Fruit fly (Drosophila melanogaster) whole organism, embryonic: ENCODE results near the gene mbt.

Source experiments
- Abd-B ChIP-seq: fragments of 200-800 bp; sonication (Bioruptor generic); optimal IDR thresholded peaks from 2 replicates; lab custom pipeline; 2018; ENCODE audit warnings: missing biosample characterization, mild to moderate bottlenecking, missing genetic modification characterization, moderate library complexity
- Ada2b ChIP-seq: fragments of 200-800 bp; sonication (Bioruptor generic); IDR thresholded peaks from 2 replicates; pipeline ENCODE4 v1.3.6; 2022; ENCODE audit warnings: missing biosample characterization, missing genetic modification characterization
- Asciz ChIP-seq: fragments of 200-800 bp; sonication (Bioruptor generic); optimal IDR thresholded peaks from 2 replicates; lab custom pipeline; 2017; ENCODE audit warnings: missing biosample characterization, mild to moderate bottlenecking, missing genetic modification characterization, missing genetic modification reagents
- BEAF-32 ChIP-seq: fragments of 200-800 bp; sonication (Bioruptor generic); optimal IDR thresholded peaks from 3 replicates; lab custom pipeline; 2017; ENCODE audit warnings: missing biosample characterization, missing genetic modification characterization, mild to moderate bottlenecking, moderate library complexity, missing genetic modification reagents
- Bteb2 ChIP-seq: fragments of 200-800 bp; sonication (Bioruptor generic); optimal IDR thresholded peaks from 2 replicates; lab custom pipeline; 2016; ENCODE audit warnings: missing biosample characterization, missing genetic modification characterization
- CG10321 ChIP-seq: fragments of 200-800 bp; sonication (Bioruptor generic); IDR thresholded peaks from 2 replicates; pipeline ENCODE4 v1.3.6; 2022; ENCODE audit warnings: missing biosample characterization, missing genetic modification characterization
- CG10366 ChIP-seq: fragments of 200-800 bp; sonication (Bioruptor generic); IDR thresholded peaks from 2 replicates; pipeline ENCODE4 v1.3.6; 2022; ENCODE audit warnings: missing biosample characterization, missing genetic modification characterization
- CG12391 ChIP-seq: fragments of 200-800 bp; sonication (Bioruptor generic); optimal IDR thresholded peaks from 3 replicates; lab custom pipeline; 2018; ENCODE audit warnings: missing biosample characterization, mild to moderate bottlenecking, missing genetic modification characterization, moderate library complexity
- CG13624 ChIP-seq: fragments of 200-800 bp; sonication (Bioruptor generic); optimal IDR thresholded peaks from 2 replicates; lab custom pipeline; 2016; ENCODE audit warnings: missing biosample characterization, missing genetic modification characterization
- CG15073 ChIP-seq: fragments of 200-800 bp; sonication (Bioruptor generic); optimal IDR thresholded peaks from 2 replicates; lab custom pipeline; 2016; ENCODE audit warnings: missing biosample characterization, missing genetic modification characterization
- CG15514 ChIP-seq: fragments of 200-800 bp; sonication (Bioruptor generic); optimal IDR thresholded peaks from 3 replicates; lab custom pipeline; 2017; ENCODE audit warnings: missing biosample characterization, missing genetic modification characterization, mild to moderate bottlenecking, moderate library complexity, missing genetic modification reagents
- CG17186 ChIP-seq: fragments of 200-800 bp; sonication (Bioruptor generic); optimal IDR thresholded peaks from 3 replicates; lab custom pipeline; 2017; ENCODE audit warnings: missing biosample characterization, missing genetic modification reagents, missing genetic modification characterization
- CG18599 ChIP-seq: fragments of 200-800 bp; sonication (Bioruptor generic); optimal IDR thresholded peaks from 3 replicates; lab custom pipeline; 2017; ENCODE audit warnings: missing biosample characterization, missing genetic modification characterization, mild to moderate bottlenecking, moderate library complexity, missing genetic modification reagents
- CG2129 ChIP-seq: fragments of 200-800 bp; sonication (Bioruptor generic); IDR thresholded peaks from 2 replicates; pipeline ENCODE4 v1.3.6; 2022; ENCODE audit warnings: missing biosample characterization, missing genetic modification characterization; ENCODE audit not compliant: partially characterized antibody
- CG2712 ChIP-seq: fragments of 200-800 bp; optimal IDR thresholded peaks from 3 replicates; lab custom pipeline; 2019; ENCODE audit warnings: missing biosample characterization, mild to moderate bottlenecking, missing genetic modification characterization, moderate library complexity
- CG33557 ChIP-seq: fragments of 200-800 bp; sonication (Bioruptor generic); optimal IDR thresholded peaks from 2 replicates; lab custom pipeline; 2019; ENCODE audit warnings: missing biosample characterization, mild to moderate bottlenecking, missing genetic modification characterization, moderate library complexity
- CG34422 ChIP-seq: fragments of 200-800 bp; sonication (Bioruptor generic); IDR thresholded peaks from 3 replicates; pipeline ENCODE4 v1.3.6; 2022; ENCODE audit warnings: missing biosample characterization, missing genetic modification characterization
- CG42726 ChIP-seq: fragments of 200-800 bp; sonication (Bioruptor generic); IDR thresholded peaks from 2 replicates; pipeline ENCODE4 v1.3.6; 2022; ENCODE audit warnings: missing biosample characterization, missing genetic modification characterization; ENCODE audit not compliant: partially characterized antibody
- CG4282 ChIP-seq: fragments of 200-800 bp; sonication (Bioruptor generic); optimal IDR thresholded peaks from 2 replicates; lab custom pipeline; 2016; ENCODE audit warnings: missing biosample characterization, missing genetic modification characterization
- CG4730 ChIP-seq: fragments of 200-800 bp; sonication (Bioruptor generic); IDR thresholded peaks from 2 replicates; pipeline ENCODE4 v1.3.6; 2022; ENCODE audit warnings: missing biosample characterization, missing genetic modification characterization
- CG5953 ChIP-seq: fragments of 200-800 bp; sonication (Bioruptor generic); IDR thresholded peaks from 2 replicates; pipeline ENCODE4 v1.3.6; 2022; ENCODE audit warnings: missing biosample characterization, missing genetic modification characterization
- CG6791 ChIP-seq: fragments of 200-800 bp; sonication (Bioruptor generic); IDR thresholded peaks from 3 replicates; pipeline ENCODE4 v1.3.6; 2022; ENCODE audit warnings: missing biosample characterization, missing genetic modification characterization; ENCODE audit not compliant: partially characterized antibody
- CG7963 ChIP-seq: fragments of 200-800 bp; sonication (Bioruptor generic); IDR thresholded peaks from 3 replicates; pipeline ENCODE4 v1.3.6; 2022; ENCODE audit warnings: missing biosample characterization, missing genetic modification characterization; ENCODE audit not compliant: partially characterized antibody
- CG8290 ChIP-seq, 3 experiments: fragments of 200-800 bp; sonication (Bioruptor generic); optimal IDR thresholded peaks; 2 replicates each; lab custom pipeline; 2016 to 2019; ENCODE audit warnings: missing biosample characterization in 3 of 3, missing genetic modification characterization in 3 of 3, mild to moderate bottlenecking in 2 of 3, moderate library complexity in 1 of 3
- CG8359 ChIP-seq: fragments of 200-800 bp; sonication (Bioruptor generic); optimal IDR thresholded peaks from 2 replicates; lab custom pipeline; 2017; ENCODE audit warnings: missing biosample characterization, mild to moderate bottlenecking, missing genetic modification characterization, borderline replicate concordance
- CTCF ChIP-seq: fragments of 200-800 bp; sonication (Bioruptor generic); optimal IDR thresholded peaks from 2 replicates; lab custom pipeline; 2017; ENCODE audit warnings: missing biosample characterization, mild to moderate bottlenecking, missing genetic modification characterization, moderate library complexity
- E2f1 ChIP-seq: fragments of 200-800 bp; sonication (Bioruptor generic); IDR thresholded peaks from 2 replicates; pipeline ENCODE4 v1.3.6; 2022; ENCODE audit warnings: missing biosample characterization, missing genetic modification characterization
- E2f2 ChIP-seq: fragments of 200-800 bp; sonication (Bioruptor generic); IDR thresholded peaks from 2 replicates; pipeline ENCODE4 v1.3.6; 2022; ENCODE audit warnings: missing biosample characterization, missing genetic modification characterization
- Elba2 ChIP-seq: fragments of 200-800 bp; sonication (Bioruptor generic); optimal IDR thresholded peaks from 3 replicates; lab custom pipeline; 2016; ENCODE audit warnings: missing biosample characterization, missing genetic modification characterization
- Ets65A ChIP-seq: fragments of 200-800 bp; sonication (Bioruptor generic); peaks from one replicate; lab custom pipeline; 2016; ENCODE audit warnings: missing biosample characterization, missing genetic modification characterization
- HLH54F ChIP-seq: fragments of 200-800 bp; sonication (Bioruptor generic); optimal IDR thresholded peaks from 3 replicates; lab custom pipeline; 2016; ENCODE audit warnings: missing biosample characterization, missing genetic modification characterization
- Hr39 ChIP-seq: fragments of >200 bp; optimal IDR thresholded peaks from 2 replicates; lab custom pipeline; 2017
- MBD-R2 ChIP-seq: fragments of 200-800 bp; sonication (Bioruptor generic); IDR thresholded peaks from 2 replicates; pipeline ENCODE4 v1.3.6; 2022; ENCODE audit warnings: missing biosample characterization, missing genetic modification characterization
- Max ChIP-seq: fragments of 200-800 bp; sonication (Bioruptor generic); optimal IDR thresholded peaks from 2 replicates; lab custom pipeline; 2016; ENCODE audit warnings: missing biosample characterization, mild to moderate bottlenecking, missing genetic modification characterization
- Neu2 ChIP-seq: fragments of 200-800 bp; sonication (Bioruptor generic); optimal IDR thresholded peaks from 3 replicates; lab custom pipeline; 2016; ENCODE audit warnings: missing biosample characterization, missing genetic modification characterization, borderline replicate concordance
- Six4 ChIP-seq: fragments of 200-800 bp; sonication (Bioruptor generic); optimal IDR thresholded peaks from 2 replicates; lab custom pipeline; 2016; ENCODE audit warnings: missing biosample characterization, missing genetic modification characterization
- ac ChIP-seq: fragments of 200-800 bp; sonication (Bioruptor generic); optimal IDR thresholded peaks from 3 replicates; lab custom pipeline; 2017; ENCODE audit warnings: missing biosample characterization, mild to moderate bottlenecking, missing genetic modification characterization
- ap ChIP-seq: fragments of 200-800 bp; sonication (Bioruptor generic); IDR thresholded peaks from 2 replicates; pipeline ENCODE4 v1.3.6; 2022; ENCODE audit warnings: missing biosample characterization, missing genetic modification characterization
- bigmax ChIP-seq: fragments of 200-800 bp; sonication (Bioruptor generic); optimal IDR thresholded peaks from 2 replicates; lab custom pipeline; 2018; ENCODE audit warnings: missing biosample characterization, mild to moderate bottlenecking, missing genetic modification characterization
- bsh ChIP-seq, 2 experiments: fragments of 200-800 bp; sonication (Bioruptor generic); optimal IDR thresholded peaks; 2 replicates each; lab custom pipeline; 2017 to 2018; ENCODE audit warnings: mild to moderate bottlenecking in 2 of 2, missing biosample characterization in 2 of 2, missing genetic modification characterization in 2 of 2, moderate library complexity in 1 of 2
- ewg ChIP-seq: fragments of 200-800 bp; sonication (Bioruptor generic); optimal IDR thresholded peaks from 3 replicates; lab custom pipeline; 2017; ENCODE audit warnings: mild to moderate bottlenecking, missing biosample characterization, missing genetic modification reagents, missing genetic modification characterization
- luna ChIP-seq: fragments of 200-800 bp; sonication (Bioruptor generic); optimal IDR thresholded peaks from 2 replicates; lab custom pipeline; 2016; ENCODE audit warnings: missing biosample characterization, missing genetic modification characterization
- oc ChIP-seq: fragments of 200-800 bp; sonication (Bioruptor generic); optimal IDR thresholded peaks from 2 replicates; lab custom pipeline; 2018; ENCODE audit warnings: missing biosample characterization, mild to moderate bottlenecking, missing genetic modification characterization, moderate library complexity
- pum ChIP-seq: fragments of 200-800 bp; sonication (Bioruptor generic); optimal IDR thresholded peaks from 2 replicates; lab custom pipeline; 2016; ENCODE audit warnings: missing biosample characterization, missing genetic modification characterization
- ranshi ChIP-seq: fragments of 200-800 bp; sonication (Bioruptor generic); IDR thresholded peaks from 2 replicates; pipeline ENCODE4 v1.3.6; 2022; ENCODE audit warnings: missing biosample characterization, missing genetic modification characterization
- sim ChIP-seq: fragments of 200-800 bp; sonication (Bioruptor generic); IDR thresholded peaks from 2 replicates; pipeline ENCODE4 v1.3.6; 2022; ENCODE audit warnings: missing biosample characterization, missing genetic modification characterization
- sna ChIP-seq: fragments of 200-800 bp; sonication (Bioruptor generic); IDR thresholded peaks from 2 replicates; pipeline ENCODE4 v1.3.6; 2022; ENCODE audit warnings: missing biosample characterization, missing genetic modification characterization; ENCODE audit not compliant: partially characterized antibody
- vnd ChIP-seq: fragments of 200-800 bp; sonication (Bioruptor generic); IDR thresholded peaks from 3 replicates; pipeline ENCODE4 v1.3.6; 2022; ENCODE audit warnings: missing biosample characterization, missing genetic modification characterization; ENCODE audit not compliant: partially characterized antibody
- wdn ChIP-seq: fragments of 200-800 bp; sonication (Bioruptor generic); IDR thresholded peaks from 2 replicates; pipeline ENCODE4 v1.3.6; 2022; ENCODE audit warnings: missing biosample characterization, missing genetic modification characterization
- z ChIP-seq: fragments of 200-800 bp; sonication (Bioruptor generic); IDR thresholded peaks from 3 replicates; pipeline ENCODE4 v1.3.6; 2022; ENCODE audit warnings: missing biosample characterization, missing genetic modification characterization
- zen2 ChIP-seq: fragments of 200-800 bp; sonication (Bioruptor generic); IDR thresholded peaks from 3 replicates; pipeline ENCODE4 v1.3.6; 2022; ENCODE audit warnings: missing biosample characterization, missing genetic modification characterization; ENCODE audit not compliant: partially characterized antibody

The mbt gene

DNA sequence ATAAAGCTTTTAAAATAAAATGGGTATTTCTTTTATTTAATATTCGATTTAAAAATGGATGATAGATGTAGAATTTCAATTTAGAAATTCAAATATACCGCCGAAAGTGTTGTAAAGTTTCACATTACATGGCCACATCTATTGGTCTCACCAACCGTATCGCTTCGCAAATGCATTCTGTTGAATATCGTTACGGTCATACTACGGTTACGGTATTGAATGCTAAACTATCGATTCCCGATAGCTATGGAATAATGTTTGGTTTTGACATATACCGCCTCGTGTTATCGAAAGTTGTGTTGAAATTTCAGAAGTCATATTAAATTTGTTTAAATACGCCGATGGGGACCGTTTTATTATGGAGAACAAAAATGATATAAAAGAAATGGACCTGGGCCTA is 40.6 kb downstream of the mbt start, which contains the start of the genes CG32573 and CG42512 (continued):
- TF ChIP-seq CG8290 (GFP tag; optimal IDR thresholded peaks at IDR 0.05; lab: Kevin White, UChicago) (no peak), CG8290 (tag; optimal IDR thresholded peaks at IDR 0.05; lab: Kevin White, UChicago) (peak in 1 of 2 experiments; percentile 71), CG7963 (GFP tag; lab: Robert Waterston, UW) (peak; percentile 69), vnd (GFP tag; lab: Robert Waterston, UW) (0 out of 3 replicates have a peak, but pooled peaks have one; percentile 52), bsh (GFP tag; optimal IDR thresholded peaks at IDR 0.05; lab: Kevin White, UChicago) (no peak), CG42726 (GFP tag; lab: Robert Waterston, UW) (peak; percentile 4; the same call in 1 of the 2 replicates), Neu2 (GFP tag; lab: Kevin White, UChicago) (no peak), Bteb2 (GFP tag; lab: Kevin White, UChicago) (no peak), CG4730 (GFP tag; lab: Robert Waterston, UW) (no peak), oc (tag; lab: Kevin White, UChicago) (no peak), CG5953 (GFP tag; lab: Robert Waterston, UW) (no peak), E2f2 (GFP tag; lab: Robert Waterston, UW) (peak; percentile 96), wdn (GFP tag; lab: Robert Waterston, UW) (no peak), E2f1 (GFP tag; lab: Robert Waterston, UW) (no peak), Six4 (GFP tag; lab: Kevin White, UChicago) (no peak), Asciz (GFP tag; lab: Kevin White, UChicago) (no peak), CG4282 (GFP tag; lab: Kevin White, UChicago) (no peak), ac (GFP tag; lab: Kevin White, UChicago) (no peak), sna (GFP tag; lab: Robert Waterston, UW) (peak; percentile 59), CG2712 (tag; lab: Kevin White, UChicago) (peak; percentile 12), Elba2 (GFP tag; lab: Kevin White, UChicago) (no peak), Ets65A (peak; percentile 62), CG34422 (GFP tag; lab: Robert Waterston, UW) (no peak), CTCF (peak; percentile 38), ewg (GFP tag; lab: Kevin White, UChicago) (no peak), CG17186 (GFP tag; lab: Kevin White, UChicago) (no peak), CG15514 (GFP tag; lab: Kevin White, UChicago) (peak; percentile 61), luna (GFP tag; lab: Kevin White, UChicago) (no peak), CG18599 (GFP tag; lab: Kevin White, UChicago) (no peak), zen2 (GFP tag; lab: Robert Waterston, UW) (peak; percentile 69), pum (GFP tag; lab: Kevin White, UChicago) (no peak), Hr39 (lab: Kevin White, UChicago) (no peak), CG15073 (GFP tag; lab: Kevin White, UChicago) (no peak), ranshi (GFP tag; lab: Robert Waterston, UW) (no peak), ap (no peak), CG10321 (GFP tag; lab: Robert Waterston, UW) (no peak), HLH54F (GFP tag; lab: Kevin White, UChicago) (no peak), BEAF-32 (GFP tag; lab: Kevin White, UChicago) (peak; percentile 71), CG33557 (GFP tag; lab: Kevin White, UChicago) (no peak), sim (GFP tag; lab: Robert Waterston, UW) (no peak), CG2129 (GFP tag; lab: Robert Waterston, UW) (peak; percentile 42), CG13624 (GFP tag; lab: Kevin White, UChicago) (peak; percentile 1), CG8359 (GFP tag; lab: Kevin White, UChicago) (no peak), z (GFP tag; lab: Robert Waterston, UW) (no peak), bigmax (GFP tag; lab: Kevin White, UChicago) (no peak), CG6791 (GFP tag; lab: Robert Waterston, UW) (peak; percentile 62; the same call in 2 of the 3 replicates), CG12391 (tag; lab: Kevin White, UChicago) (peak; percentile 23), MBD-R2 (peak; percentile 40), Abd-B (GFP tag; lab: Kevin White, UChicago) (no peak), CG10366 (GFP tag; lab: Robert Waterston, UW) (no peak), Max (GFP tag; lab: Kevin White, UChicago) (no peak), Ada2b (GFP tag; lab: Robert Waterston, UW) (no peak)
